Worm (Caenorhabditis elegans) whole organism, L4 larva: ENCODE measurements around the gene R31.2.

Experiments used
- D1046.2 ChIP-seq: fragments of 200-800 bp; sonication (Bioruptor generic); IDR thresholded peaks from 2 replicates; pipeline ENCODE4 v1.3.6; 2022; ENCODE audit warnings: missing genetic modification characterization, missing compliant biosample characterization
- Y105C5A.15 ChIP-seq: fragments of 200-800 bp; sonication (Bioruptor generic); IDR thresholded peaks from 2 replicates; pipeline ENCODE4 v1.3.6; 2022; ENCODE audit warnings: missing genetic modification characterization, missing compliant biosample characterization
- ama-1 ChIP-seq: fragments of 150-350 bp; optimal IDR thresholded peaks from 2 replicates; lab custom pipeline; 2014; ENCODE audit warnings: inconsistent platforms, mixed read lengths
- daf-19 ChIP-seq: fragments of 200-800 bp; sonication (Bioruptor generic); conservative IDR thresholded peaks from 2 replicates; pipeline ENCODE4 v1.3.6; 2022; ENCODE audit warnings: missing genetic modification characterization, missing compliant biosample characterization
- egl-27 ChIP-seq: sonication (generic microtip); optimal IDR thresholded peaks from 3 replicates; lab custom pipeline; 2017; ENCODE audit warnings: missing biosample characterization, missing genetic modification reagents, missing genetic modification characterization
- egl-43 ChIP-seq: fragments of 200-800 bp; sonication (Bioruptor generic); IDR thresholded peaks from 2 replicates; pipeline ENCODE4 v1.3.6; 2022; ENCODE audit warnings: missing genetic modification reagents, missing genetic modification characterization, missing compliant biosample characterization
- hlh-30 ChIP-seq: sonication (generic microtip); optimal IDR thresholded peaks from 2 replicates; lab custom pipeline; 2017; ENCODE audit warnings: antibody characterized with exemption, mild to moderate bottlenecking, missing genetic modification characterization, missing compliant biosample characterization; ENCODE audit not compliant: insufficient read depth
- madf-5 ChIP-seq, 2 experiments: fragments of 200-800 bp; sonication (Bioruptor generic); IDR thresholded peaks; 2 replicates each; pipeline ENCODE4 v1.3.6; 2022; ENCODE audit warnings: missing compliant biosample characterization in 2 of 2, missing genetic modification characterization in 2 of 2
- mdt-29 ChIP-seq: fragments of 200-800 bp; sonication (Bioruptor generic); IDR thresholded peaks from 2 replicates; pipeline ENCODE4 v1.3.6; 2022; ENCODE audit warnings: missing genetic modification reagents, missing genetic modification characterization, missing compliant biosample characterization
- nhr-28 ChIP-seq: fragments of 150-350 bp; optimal IDR thresholded peaks from 2 replicates; lab custom pipeline; 2014; ENCODE audit warnings: missing biosample characterization, missing genetic modification characterization
- skn-1 ChIP-seq: fragments of 150-350 bp; optimal IDR thresholded peaks from 2 replicates; lab custom pipeline; 2014; ENCODE audit warnings: missing biosample characterization, missing genetic modification characterization
- unc-130 ChIP-seq: sonication (generic microtip); optimal IDR thresholded peaks from 2 replicates; lab custom pipeline; 2016; ENCODE audit warnings: missing genetic modification reagents, missing genetic modification characterization, missing compliant biosample characterization
- unc-39 ChIP-seq: sonication (generic microtip); optimal IDR thresholded peaks from 2 replicates; lab custom pipeline; 2017; ENCODE audit warnings: missing biosample characterization, missing genetic modification characterization
- unc-62 ChIP-seq, 3 experiments: fragments of 150-350 bp in 1 of 3; sonication (generic microtip); optimal IDR thresholded peaks in 2 of 3; peaks in 1 of 3; 1 replicate in 1 of 3; 2 replicates in 2 of 3; lab custom pipeline; 2014 to 2017; ENCODE audit warnings: missing biosample characterization in 3 of 3, missing genetic modification characterization in 3 of 3, missing genetic modification reagents in 3 of 3, missing genotype in 1 of 3

ce11 chrV:11885939-11886338 is 31.4 kb upstream of the R31.2 start:
- TF ChIP-seq unc-62 (GFP tag; optimal IDR thresholded peaks at IDR 0.05 in 1 of 2; lab: Kevin White, UChicago) (peak in 1 of 2 experiments; percentile 94), unc-62 (tag; optimal IDR thresholded peaks at IDR 0.05; lab: Kevin White, UChicago) (no peak), unc-39 (tag; lab: Kevin White, UChicago) (no peak), unc-130 (GFP tag; lab: Kevin White, UChicago) (no peak), egl-27 (tag; lab: Kevin White, UChicago) (no peak), D1046.2 (no peak), skn-1 (tag; lab: Kevin White, UChicago) (no peak), egl-43 (GFP tag; lab: Robert Waterston, UW) (no peak), Y105C5A.15 (no peak), hlh-30 (peak; percentile 91), mdt-29 (GFP tag; lab: Robert Waterston, UW) (peak; percentile 75; the same call in 1 of the 2 replicates), daf-19 (GFP tag; lab: Robert Waterston, UW) (no peak), ama-1 (lab: Kevin White, UChicago) (no peak), nhr-28 (peak; percentile 85), madf-5 (GFP tag; IDR thresholded peaks at IDR 0.05; lab: Robert Waterston, UW) (no peak)
